Worm (Caenorhabditis elegans) whole organism, young adult: ENCODE measurements around the gene T04C12.7.
A peak's percentile ranks its signal among the peaks of the same experiment; 100 is the strongest.

Experiments
- C17E4.6 ChIP-seq: fragments of 200-800 bp; sonication (Bioruptor generic); IDR thresholded peaks from 2 replicates; pipeline ENCODE4 v1.3.6; 2022; ENCODE audit warnings: missing genetic modification reagents, missing genetic modification characterization, missing compliant biosample characterization
- D2030.7 ChIP-seq: fragments of 200-800 bp; sonication (Bioruptor generic); IDR thresholded peaks from 2 replicates; pipeline ENCODE4 v1.3.6; 2022; ENCODE audit warnings: missing genetic modification reagents, missing genetic modification characterization, missing compliant biosample characterization
- F22D6.2 ChIP-seq: sonication (generic microtip); optimal IDR thresholded peaks from 2 replicates; lab custom pipeline; 2016; ENCODE audit warnings: mild to moderate bottlenecking, missing genetic modification characterization, missing compliant biosample characterization
- F23B12.7 ChIP-seq: sonication (generic microtip); optimal IDR thresholded peaks from 2 replicates; lab custom pipeline; 2017; ENCODE audit warnings: missing genetic modification characterization, mild to moderate bottlenecking, missing compliant biosample characterization, antibody characterized with exemption, moderate library complexity; ENCODE audit not compliant: insufficient read depth
- F37B4.10 ChIP-seq: fragments of 200-800 bp; sonication (Bioruptor generic); IDR thresholded peaks from 2 replicates; pipeline ENCODE4 v1.3.6; 2022; ENCODE audit warnings: missing genetic modification characterization, missing compliant biosample characterization
- F39B2.1 ChIP-seq: fragments of 200-800 bp; sonication (Bioruptor generic); IDR thresholded peaks from 2 replicates; pipeline ENCODE4 v1.3.6; 2022; ENCODE audit warnings: missing genetic modification reagents, missing genetic modification characterization, missing compliant biosample characterization
- F52B5.7 ChIP-seq: sonication (generic microtip); optimal IDR thresholded peaks from 2 replicates; lab custom pipeline; 2016; ENCODE audit warnings: mild to moderate bottlenecking, missing genetic modification characterization, missing compliant biosample characterization
- K11D2.4 ChIP-seq: fragments of 200-800 bp; sonication (Bioruptor generic); IDR thresholded peaks from 2 replicates; pipeline ENCODE4 v1.3.6; 2022; ENCODE audit warnings: missing genetic modification reagents, missing genetic modification characterization, missing compliant biosample characterization
- T26A5.8 ChIP-seq: sonication (generic microtip); optimal IDR thresholded peaks from 2 replicates; lab custom pipeline; 2016; ENCODE audit warnings: missing genetic modification characterization, missing compliant biosample characterization
- Y53F4B.3 ChIP-seq: fragments of 200-800 bp; sonication (Bioruptor generic); IDR thresholded peaks from 2 replicates; pipeline ENCODE4 v1.3.6; 2022; ENCODE audit warnings: missing genetic modification reagents, missing genetic modification characterization, missing compliant biosample characterization
- Y53G8AR.9 ChIP-seq: fragments of 200-800 bp; sonication (Bioruptor generic); conservative IDR thresholded peaks from 2 replicates; pipeline ENCODE4 v1.3.6; 2022; ENCODE audit warnings: missing genetic modification reagents, missing genetic modification characterization, missing compliant biosample characterization
- Y56A3A.18 ChIP-seq: fragments of 200-800 bp; sonication (Bioruptor generic); IDR thresholded peaks from 2 replicates; pipeline ENCODE4 v1.3.6; 2022; ENCODE audit warnings: missing genetic modification reagents, missing genetic modification characterization, missing compliant biosample characterization
- Y79H2A.3 ChIP-seq: fragments of 200-800 bp; sonication (Bioruptor generic); conservative IDR thresholded peaks from 2 replicates; pipeline ENCODE4 v1.3.6; 2022; ENCODE audit warnings: missing genetic modification reagents, missing genetic modification characterization, missing compliant biosample characterization
- akir-1 ChIP-seq: fragments of 200-800 bp; sonication (Bioruptor generic); optimal IDR thresholded peaks from 2 replicates; lab custom pipeline; 2018; ENCODE audit warnings: mild to moderate bottlenecking, missing genetic modification characterization, moderate library complexity, missing compliant biosample characterization
- atf-7 ChIP-seq: sonication (generic microtip); optimal IDR thresholded peaks from 2 replicates; lab custom pipeline; 2017; ENCODE audit warnings: mild to moderate bottlenecking, missing genetic modification characterization, missing compliant biosample characterization
- die-1 ChIP-seq: sonication (generic microtip); optimal IDR thresholded peaks from 2 replicates; lab custom pipeline; 2016; ENCODE audit warnings: missing genotype, mild to moderate bottlenecking, missing genetic modification characterization, missing compliant biosample characterization
- efl-1 ChIP-seq: fragments of 150-350 bp; optimal IDR thresholded peaks from 2 replicates; lab custom pipeline; 2014; ENCODE audit warnings: missing biosample characterization, missing genetic modification reagents, missing genetic modification characterization
- ets-4 ChIP-seq: fragments of 200-800 bp; sonication (Bioruptor generic); optimal IDR thresholded peaks from 2 replicates; lab custom pipeline; 2018; ENCODE audit warnings: mild to moderate bottlenecking, missing genetic modification characterization, missing compliant biosample characterization
- fkh-3 ChIP-seq: sonication (generic microtip); optimal IDR thresholded peaks from 2 replicates; lab custom pipeline; 2016; ENCODE audit warnings: mild to moderate bottlenecking, missing genetic modification characterization, missing compliant biosample characterization
- hsf-1 ChIP-seq: fragments of 200-800 bp; sonication (Bioruptor generic); IDR thresholded peaks from 2 replicates; pipeline ENCODE4 v1.3.6; 2022; ENCODE audit warnings: missing genetic modification reagents, missing genetic modification characterization, missing compliant biosample characterization
- let-607 ChIP-seq, 2 experiments: fragments of 200-800 bp in 1 of 2; sonication (Bioruptor generic) in 1 of 2; sonication (generic microtip) in 1 of 2; optimal IDR thresholded peaks; 2 replicates each; lab custom pipeline; 2016 to 2018; ENCODE audit warnings: mild to moderate bottlenecking in 2 of 2, missing compliant biosample characterization in 2 of 2, missing genetic modification characterization in 2 of 2, moderate library complexity in 2 of 2, missing genotype in 1 of 2
- lin-26 ChIP-seq: fragments of 200-800 bp; sonication (Bioruptor generic); IDR thresholded peaks from 2 replicates; pipeline ENCODE4 v1.3.6; 2022; ENCODE audit warnings: missing genetic modification reagents, missing genetic modification characterization, missing compliant biosample characterization
- lin-40 ChIP-seq: sonication (generic microtip); optimal IDR thresholded peaks from 2 replicates; lab custom pipeline; 2016; ENCODE audit warnings: missing genetic modification characterization, mild to moderate bottlenecking, missing compliant biosample characterization, missing genotype, missing genetic modification reagents
- lir-1 ChIP-seq: fragments of 200-800 bp; sonication (Bioruptor generic); conservative IDR thresholded peaks from 2 replicates; pipeline ENCODE4 v1.3.6; 2022; ENCODE audit warnings: missing genetic modification reagents, missing genetic modification characterization, missing compliant biosample characterization
- lsl-1 ChIP-seq: fragments of 200-800 bp; sonication (Bioruptor generic); optimal IDR thresholded peaks from 2 replicates; lab custom pipeline; 2018; ENCODE audit warnings: mild to moderate bottlenecking, missing genetic modification characterization, moderate library complexity, missing compliant biosample characterization
- lsy-27 ChIP-seq: sonication (generic microtip); optimal IDR thresholded peaks from 2 replicates; lab custom pipeline; 2017; ENCODE audit warnings: missing genetic modification characterization, mild to moderate bottlenecking, missing compliant biosample characterization, antibody characterized with exemption, missing genotype, borderline replicate concordance; ENCODE audit not compliant: insufficient read depth
- madf-8 ChIP-seq: fragments of 200-800 bp; sonication (Bioruptor generic); conservative IDR thresholded peaks from 2 replicates; pipeline ENCODE4 v1.3.6; 2022; ENCODE audit warnings: missing genetic modification reagents, missing genetic modification characterization, missing compliant biosample characterization
- nfyb-1 ChIP-seq: fragments of 200-800 bp; sonication (Bioruptor generic); IDR thresholded peaks from 2 replicates; pipeline ENCODE4 v1.3.6; 2022; ENCODE audit warnings: missing genetic modification reagents, missing genetic modification characterization, missing compliant biosample characterization
- nhr-80 ChIP-seq: sonication (generic microtip); optimal IDR thresholded peaks from 2 replicates; lab custom pipeline; 2016; ENCODE audit warnings: missing genetic modification characterization, missing compliant biosample characterization
- pbrm-1 ChIP-seq: fragments of 200-800 bp; sonication (Bioruptor generic); IDR thresholded peaks from 2 replicates; pipeline ENCODE4 v1.3.6; 2022; ENCODE audit warnings: missing genetic modification reagents, missing genetic modification characterization, missing compliant biosample characterization
- rcor-1 ChIP-seq: fragments of 200-800 bp; sonication (Bioruptor generic); IDR thresholded peaks from 2 replicates; pipeline ENCODE4 v1.3.6; 2022; ENCODE audit warnings: missing genetic modification reagents, missing genetic modification characterization, missing compliant biosample characterization
- rpc-1 ChIP-seq, 2 experiments: fragments of 150-350 bp in 1 of 2; sonication (generic microtip) in 1 of 2; optimal IDR thresholded peaks; 2 replicates each; lab custom pipeline; 2014 to 2018; ENCODE audit warnings: missing biosample characterization in 1 of 2, missing genetic modification characterization in 1 of 2, missing genetic modification reagents in 1 of 2, missing genotype in 1 of 2
- sdz-38 ChIP-seq: sonication (generic microtip); optimal IDR thresholded peaks from 2 replicates; lab custom pipeline; 2016; ENCODE audit warnings: missing genotype, missing genetic modification characterization, missing compliant biosample characterization
- sea-2 ChIP-seq: fragments of 200-800 bp; sonication (Bioruptor generic); IDR thresholded peaks from 2 replicates; pipeline ENCODE4 v1.3.6; 2022; ENCODE audit warnings: missing genetic modification characterization, missing compliant biosample characterization
- snpc-1.1 ChIP-seq: sonication (generic microtip); optimal IDR thresholded peaks from 2 replicates; lab custom pipeline; 2017; ENCODE audit warnings: missing genetic modification characterization, mild to moderate bottlenecking, missing compliant biosample characterization, antibody characterized with exemption, moderate library complexity, missing genotype, missing genetic modification reagents; ENCODE audit not compliant: insufficient read depth
- snpc-4 ChIP-seq, 5 experiments: fragments of 150-350 bp in 1 of 5; sonication (generic microtip) in 4 of 5; optimal IDR thresholded peaks; 2 replicates each; lab custom pipeline; 2014 to 2018; ENCODE audit warnings: missing genetic modification characterization in 5 of 5, missing biosample characterization in 3 of 5, antibody characterized with exemption in 2 of 5, mild to moderate bottlenecking in 2 of 5, missing compliant biosample characterization in 2 of 5, missing genotype in 2 of 5, moderate library complexity in 2 of 5, missing genetic modification reagents in 1 of 5
- tlf-1 ChIP-seq: fragments of 200-800 bp; sonication (Bioruptor generic); optimal IDR thresholded peaks from 2 replicates; lab custom pipeline; 2018; ENCODE audit warnings: mild to moderate bottlenecking, missing genetic modification characterization, missing compliant biosample characterization
- unc-130 ChIP-seq: sonication (generic microtip); optimal IDR thresholded peaks from 2 replicates; lab custom pipeline; 2016; ENCODE audit warnings: missing genetic modification reagents, missing genetic modification characterization, missing compliant biosample characterization
- unc-62 ChIP-seq: fragments of 150-350 bp; optimal IDR thresholded peaks from 2 replicates; lab custom pipeline; 2014; ENCODE audit warnings: missing biosample characterization, missing genetic modification reagents, missing genetic modification characterization
- xnd-1 ChIP-seq: sonication (generic microtip); optimal IDR thresholded peaks from 2 replicates; lab custom pipeline; 2016; ENCODE audit warnings: missing genotype, missing genetic modification reagents, missing genetic modification characterization, missing compliant biosample characterization
- zfh-2 ChIP-seq: fragments of 200-800 bp; sonication (Bioruptor generic); conservative IDR thresholded peaks from 2 replicates; pipeline ENCODE4 v1.3.6; 2022; ENCODE audit warnings: missing genetic modification reagents, missing genetic modification characterization, missing compliant biosample characterization
- ztf-28 ChIP-seq: fragments of 200-800 bp; sonication (Bioruptor generic); IDR thresholded peaks from 2 replicates; pipeline ENCODE4 v1.3.6; 2022; ENCODE audit warnings: missing genetic modification reagents, missing genetic modification characterization, missing compliant biosample characterization

Gene T04C12.7

DNA sequence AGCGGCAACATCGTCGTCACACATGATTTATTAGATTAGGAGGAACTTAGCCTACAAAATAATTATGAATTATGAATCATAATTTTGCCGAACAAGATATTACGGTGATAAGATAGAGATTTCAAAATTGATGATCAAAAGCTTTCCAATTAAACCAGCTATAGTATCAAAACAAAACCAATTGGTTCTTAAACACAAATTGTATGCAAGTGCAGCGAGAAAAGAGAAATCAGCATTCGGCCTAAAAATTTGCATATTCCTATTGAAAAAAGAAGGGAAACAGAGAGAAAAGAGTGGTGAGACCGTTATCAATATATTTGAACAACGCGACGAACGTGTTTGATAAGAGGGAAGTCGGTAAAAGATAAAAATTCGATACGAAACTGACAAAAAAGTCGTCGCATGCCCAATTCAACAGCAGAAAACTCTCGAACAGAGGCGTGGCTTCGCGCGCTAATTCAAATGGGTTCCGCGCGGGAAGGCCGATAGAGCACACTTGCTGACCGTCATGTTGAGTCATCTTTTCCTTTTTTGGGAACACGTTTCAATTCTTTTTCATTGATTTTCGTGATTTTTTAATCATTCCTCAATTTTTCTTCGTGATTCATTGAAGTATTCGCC is 24.3 kb downstream of the T04C12.7 start, which contains the start of gene act-2 (continued):
- TF ChIP-seq lin-26 (GFP tag; lab: Robert Waterston, UW) (no peak), F22D6.2 (tag; lab: Kevin White, UChicago) (no peak), F39B2.1 (GFP tag; lab: Robert Waterston, UW) (no peak), unc-62 (GFP tag; lab: Kevin White, UChicago) (no peak), atf-7 (no peak), hsf-1 (GFP tag; lab: Robert Waterston, UW) (peak; percentile 99), snpc-4 (GFP tag; optimal IDR thresholded peaks at IDR 0.05; lab: Kevin White, UChicago) (no peak), snpc-4 (tag; optimal IDR thresholded peaks at IDR 0.05; lab: Kevin White, UChicago) (peak in 3 of 4 experiments; percentile 17 to 56 (median 55)), nhr-80 (peak; percentile 42), Y53F4B.3 (GFP tag; lab: Robert Waterston, UW) (no peak), snpc-1.1 (tag; lab: Kevin White, UChicago) (peak; percentile 20), Y79H2A.3 (GFP tag; lab: Robert Waterston, UW) (0 out of 2 replicates have a peak, but pooled peaks have one; percentile 39), nfyb-1 (GFP tag; lab: Robert Waterston, UW) (peak; percentile 76; the same call in 1 of the 2 replicates), F23B12.7 (tag; lab: Kevin White, UChicago) (peak; percentile 22), xnd-1 (tag; lab: Kevin White, UChicago) (peak; percentile 66), rpc-1 (optimal IDR thresholded peaks at IDR 0.05; lab: Kevin White, UChicago) (peak; percentile 8), rpc-1 (tag; optimal IDR thresholded peaks at IDR 0.05; lab: Kevin White, UChicago) (no peak), unc-130 (GFP tag; lab: Kevin White, UChicago) (peak; percentile 50), rcor-1 (GFP tag; lab: Robert Waterston, UW) (peak; percentile 70), efl-1 (GFP tag; lab: Kevin White, UChicago) (peak; percentile 96), lin-40 (tag; lab: Kevin White, UChicago) (peak; percentile 38), zfh-2 (GFP tag; lab: Robert Waterston, UW) (no peak), lsl-1 (peak; percentile 55), die-1 (tag; lab: Kevin White, UChicago) (no peak), let-607 (tag; optimal IDR thresholded peaks at IDR 0.05; lab: Kevin White, UChicago) (no peak), F52B5.7 (tag; lab: Kevin White, UChicago) (no peak), T26A5.8 (tag; lab: Kevin White, UChicago) (no peak), K11D2.4 (GFP tag; lab: Robert Waterston, UW) (0 out of 2 replicates have a peak, but pooled peaks have one; percentile 33), F37B4.10 (GFP tag; lab: Robert Waterston, UW) (no peak), fkh-3 (tag; lab: Kevin White, UChicago) (no peak), D2030.7 (GFP tag; lab: Robert Waterston, UW) (peak; percentile 91), C17E4.6 (peak; percentile 76), ets-4 (GFP tag; lab: Kevin White, UChicago) (no peak), ztf-28 (0 out of 2 replicates have a peak, but pooled peaks have one; percentile 54), Y56A3A.18 (no peak), tlf-1 (GFP tag; lab: Kevin White, UChicago) (peak; percentile 55), sdz-38 (tag; lab: Kevin White, UChicago) (no peak), madf-8 (GFP tag; lab: Robert Waterston, UW) (peak; percentile 84), lsy-27 (tag; lab: Kevin White, UChicago) (no peak), akir-1 (GFP tag; lab: Kevin White, UChicago) (no peak), Y53G8AR.9 (GFP tag; lab: Robert Waterston, UW) (peak; percentile 77), lir-1 (GFP tag; lab: Robert Waterston, UW) (peak; percentile 59; the same call in 1 of the 2 replicates), sea-2 (GFP tag; lab: Robert Waterston, UW) (no peak), pbrm-1 (peak; percentile 85)
